Fruit fly (Drosophila melanogaster): Measurements from ENCODE around the gene norpA.

- TF ChIP-seq CG2116 (GFP tag; optimal IDR thresholded peaks at IDR 0.05) (no peak), dysf (GFP tag; IDR thresholded peaks at IDR 0.05) (no peak), chinmo (GFP tag; IDR thresholded peaks at IDR 0.05; ENCODE audit: partially characterized antibody) (no peak), Ada2b (GFP tag; IDR thresholded peaks at IDR 0.05) (no peak), CG7928 (GFP tag; optimal IDR thresholded peaks at IDR 0.05) (no peak), zen2 (GFP tag; IDR thresholded peaks at IDR 0.05; ENCODE audit: partially characterized antibody) (no peak), CG7556 (GFP tag; optimal IDR thresholded peaks at IDR 0.05) (no peak), Mrtf (GFP tag; IDR thresholded peaks at IDR 0.05) (no peak)
These were observed 444 bp upstream of the norpA start, which contains the start of gene mRpL33 for dm6 chrX:4322131-4322233.

All from whole organism, embryonic.